Worm (Caenorhabditis elegans) whole organism, L4/young adult: ENCODE measurements around the gene ptp-8.

ENCODE experiments used
- W03F9.2 ChIP-seq: fragments of 150-350 bp; optimal IDR thresholded peaks from 2 replicates; lab custom pipeline; 2014; ENCODE audit warnings: missing biosample characterization, missing genetic modification characterization
- dao-5 ChIP-seq: sonication (generic microtip); optimal IDR thresholded peaks from 2 replicates; lab custom pipeline; 2016; ENCODE audit warnings: missing genotype, missing genetic modification characterization, moderate library complexity, missing compliant biosample characterization
- him-1 ChIP-seq: sonication (generic microtip); optimal IDR thresholded peaks from 2 replicates; lab custom pipeline; 2016; ENCODE audit warnings: missing genotype, missing genetic modification reagents, missing genetic modification characterization, missing compliant biosample characterization

DNA sequence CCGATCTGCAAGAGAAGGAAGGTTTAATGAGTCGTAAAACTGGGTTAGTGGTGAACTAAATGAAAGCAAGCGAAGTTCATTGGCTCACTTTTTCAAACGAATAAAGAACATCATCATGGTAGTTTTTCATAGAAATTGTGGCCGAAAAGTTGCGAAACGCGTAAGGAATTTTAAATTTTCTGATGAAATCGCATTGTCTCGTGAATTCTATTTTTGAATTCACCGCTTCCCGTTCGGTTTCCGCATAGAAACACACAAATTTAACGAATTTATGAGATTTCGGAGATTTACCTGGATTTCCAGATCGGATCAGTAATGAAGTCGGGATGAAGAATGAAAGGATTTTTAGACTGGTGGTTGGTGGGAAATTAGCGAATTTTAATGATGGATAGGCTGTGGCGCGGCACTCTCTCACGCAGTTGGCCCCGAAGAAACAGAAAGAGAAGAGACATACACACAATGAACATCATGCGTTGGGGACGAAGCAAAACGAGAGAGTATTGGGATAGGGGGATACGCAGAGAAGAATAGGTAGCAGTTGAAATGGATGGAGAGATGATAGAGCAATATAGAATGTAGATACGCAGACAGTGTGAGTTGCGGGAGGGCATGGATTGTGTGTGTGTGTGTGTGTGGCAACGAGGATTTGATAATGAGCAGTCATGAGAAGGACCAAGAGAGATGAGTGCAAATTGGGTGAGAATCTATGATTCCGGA, 5.1 kb downstream of the ptp-8 start:
- TF ChIP-seq him-1 (tag; lab: Kevin White, UChicago) (peak; percentile 63), W03F9.2 (tag; lab: Kevin White, UChicago) (no peak), dao-5 (no peak)
